Worm (Caenorhabditis elegans): Measurements from ENCODE around the gene C17C3.5.

C17C3.5 gene

DNA sequence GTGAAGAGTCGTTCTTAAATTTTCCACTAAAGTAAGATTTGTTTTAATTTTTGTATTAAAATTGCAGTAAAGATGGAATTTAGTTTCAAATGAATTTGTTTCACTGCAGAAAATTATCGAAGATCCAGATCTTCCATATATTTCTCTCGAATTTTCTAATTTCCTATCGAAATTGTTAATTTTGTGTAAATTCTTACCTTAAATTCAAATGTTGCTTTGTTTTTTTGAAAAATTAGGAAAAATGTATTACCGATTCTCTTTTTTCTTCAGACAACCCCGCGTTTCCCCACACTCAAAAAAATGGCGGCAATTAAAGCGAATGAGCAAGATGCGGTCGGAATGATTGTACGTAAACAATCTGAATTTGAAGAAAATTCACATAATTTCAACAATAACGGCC lies 1.9 kb upstream of the C17C3.5 start, which contains the start of gene C17C3.6:
Gene C17C3.6, plus strand, starts transcription at position 301 of the 400 bp plus-strand sequence.
- TF ChIP-seq nhr-25 (tag; optimal IDR thresholded peaks at IDR 0.05), result no peak
- no peak for TF ChIP-seq egl-27 (tag; optimal IDR thresholded peaks at IDR 0.05)
- TF ChIP-seq mab-5 (tag; optimal IDR thresholded peaks at IDR 0.05), result no peak

ce11 chrII:5553531-5553930 lies 1.9 kb downstream of the C17C3.5 start:
- no peak for TF ChIP-seq nhr-77 (tag; optimal IDR thresholded peaks at IDR 0.05)
- peak; percentile 59 for TF ChIP-seq sma-9 (GFP tag; optimal IDR thresholded peaks at IDR 0.05)
- TF ChIP-seq sma-9 (tag; optimal IDR thresholded peaks at IDR 0.05), result no peak
- no peak for TF ChIP-seq dmd-4 (tag; optimal IDR thresholded peaks at IDR 0.05)
- TF ChIP-seq lin-39 (tag; optimal IDR thresholded peaks at IDR 0.05), result no peak
- no peak for TF ChIP-seq lin-13 (GFP tag; optimal IDR thresholded peaks at IDR 0.05)
- TF ChIP-seq gmeb-1 (tag; optimal IDR thresholded peaks at IDR 0.05), result no peak
- TF ChIP-seq nhr-6 (tag; optimal IDR thresholded peaks at IDR 0.05), result no peak
- TF ChIP-seq crh-2 (tag; optimal IDR thresholded peaks at IDR 0.05), result peak; percentile 19
- no peak for TF ChIP-seq unc-55 (GFP tag; optimal IDR thresholded peaks at IDR 0.05)
- TF ChIP-seq fos-1 (tag; optimal IDR thresholded peaks at IDR 0.05), result peak; percentile 64
- no peak for TF ChIP-seq alr-1 (tag; optimal IDR thresholded peaks at IDR 0.05)
- TF ChIP-seq skn-1 (tag; optimal IDR thresholded peaks at IDR 0.05), result no peak
- no peak for TF ChIP-seq F13H6.1 (tag; optimal IDR thresholded peaks at IDR 0.05)
- TF ChIP-seq nhr-12 (tag; optimal IDR thresholded peaks at IDR 0.05), result no peak
- TF ChIP-seq C34F6.9 (tag; optimal IDR thresholded peaks at IDR 0.05), result no peak
- no peak for TF ChIP-seq Y55F3AM.14 (GFP tag; optimal IDR thresholded peaks at IDR 0.05)

DNA sequence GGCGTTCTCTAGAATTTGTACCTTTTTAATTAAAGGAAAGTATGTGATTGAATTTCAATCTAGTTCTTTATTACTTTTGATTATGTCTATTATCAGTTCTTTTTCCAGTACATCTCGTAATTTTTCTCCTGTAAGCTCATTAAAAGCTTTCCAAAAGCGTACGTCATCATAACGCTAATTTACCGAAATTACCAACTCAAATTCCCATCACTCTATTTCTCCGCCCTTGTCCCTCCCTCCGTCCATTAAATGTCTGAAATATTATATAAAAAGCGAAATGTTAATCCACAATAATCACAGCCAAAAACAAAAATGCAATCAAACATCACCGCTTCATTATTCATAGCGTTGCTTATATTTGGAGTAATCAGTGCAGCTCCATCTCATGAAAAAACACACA lies 2.7 kb downstream of the C17C3.5 start, which contains the start of gene ins-12:
Gene ins-12, plus strand, starts transcription at position 301 of the 400 bp plus-strand sequence.
- TF ChIP-seq nhr-77 (tag; optimal IDR thresholded peaks at IDR 0.05), result no peak
- no peak for TF ChIP-seq ama-1 (optimal IDR thresholded peaks at IDR 0.05)
- TF ChIP-seq snpc-4 (tag; optimal IDR thresholded peaks at IDR 0.05), result no peak
- no peak for TF ChIP-seq nhr-129 (tag; optimal IDR thresholded peaks at IDR 0.05)
- no peak for TF ChIP-seq R02D3.7 (tag; optimal IDR thresholded peaks at IDR 0.05)
- TF ChIP-seq ceh-16 (tag; optimal IDR thresholded peaks at IDR 0.05), result no peak

ce11 chrII:5554788-5555187 lies 3.2 kb downstream of the C17C3.5 start:
- TF ChIP-seq ztf-11 (tag; optimal IDR thresholded peaks at IDR 0.05) (no peak), nhr-25 (tag; optimal IDR thresholded peaks at IDR 0.05) (no peak), nhr-12 (tag; optimal IDR thresholded peaks at IDR 0.05) (no peak), sem-4 (tag; optimal IDR thresholded peaks at IDR 0.05) (no peak), dmd-4 (tag; optimal IDR thresholded peaks at IDR 0.05) (no peak), nhr-129 (tag; optimal IDR thresholded peaks at IDR 0.05) (no peak), peb-1 (tag; optimal IDR thresholded peaks at IDR 0.05) (no peak), nhr-77 (tag; optimal IDR thresholded peaks at IDR 0.05) (no peak), nhr-23 (tag; optimal IDR thresholded peaks at IDR 0.05) (no peak), nhr-6 (tag; optimal IDR thresholded peaks at IDR 0.05) (no peak), ztf-4 (tag; optimal IDR thresholded peaks at IDR 0.05) (no peak), snpc-4 (tag; optimal IDR thresholded peaks at IDR 0.05) (no peak), mab-5 (tag; optimal IDR thresholded peaks at IDR 0.05) (no peak), nhr-10 (tag; optimal IDR thresholded peaks at IDR 0.05) (no peak)

- TF ChIP-seq nhr-11 (tag; optimal IDR thresholded peaks at IDR 0.05) (no peak), alr-1 (tag; optimal IDR thresholded peaks at IDR 0.05) (no peak), unc-39 (tag; optimal IDR thresholded peaks at IDR 0.05) (no peak), ztf-4 (tag; optimal IDR thresholded peaks at IDR 0.05) (no peak), peb-1 (tag; optimal IDR thresholded peaks at IDR 0.05) (no peak)
Measured at ce11 chrII:5555522-5555921, 3.9 kb downstream of the C17C3.5 start.

ce11 chrII:5556431-5556830 lies 4.8 kb downstream of the C17C3.5 start, which contains the start of gene ins-11:
ins-11 (plus strand) TSS chrII:5556731.
- TF ChIP-seq fos-1 (tag; optimal IDR thresholded peaks at IDR 0.05), result no peak
- no peak for TF ChIP-seq egl-27 (tag; optimal IDR thresholded peaks at IDR 0.05)
- no peak for TF ChIP-seq alr-1 (tag; optimal IDR thresholded peaks at IDR 0.05)
- no peak for TF ChIP-seq zag-1 (tag; optimal IDR thresholded peaks at IDR 0.05)
- TF ChIP-seq ama-1 (optimal IDR thresholded peaks at IDR 0.05), result no peak
- TF ChIP-seq sma-9 (GFP tag; optimal IDR thresholded peaks at IDR 0.05), result no peak
- no peak for TF ChIP-seq sma-9 (tag; optimal IDR thresholded peaks at IDR 0.05)
- TF ChIP-seq unc-62 (GFP tag; optimal IDR thresholded peaks at IDR 0.05), result no peak
- no peak for TF ChIP-seq lin-39 (tag; optimal IDR thresholded peaks at IDR 0.05)
